Worm (Caenorhabditis elegans) whole organism, late embryonic: ENCODE results near the gene Y73C8C.4.

Experiments used
- ceh-2 ChIP-seq: sonication (generic microtip); optimal IDR thresholded peaks from 2 replicates; lab custom pipeline; 2016; ENCODE audit warnings: missing genotype, missing genetic modification characterization, missing compliant biosample characterization
- ceh-9 ChIP-seq: sonication (generic microtip); optimal IDR thresholded peaks from 2 replicates; lab custom pipeline; 2016; ENCODE audit warnings: mild to moderate bottlenecking, missing genetic modification characterization, inconsistent platforms, missing compliant biosample characterization
- che-1 ChIP-seq: sonication (generic microtip); optimal IDR thresholded peaks from 2 replicates; lab custom pipeline; 2016; ENCODE audit warnings: mild to moderate bottlenecking, missing genetic modification characterization, missing compliant biosample characterization
- dmd-4 ChIP-seq: sonication (generic microtip); optimal IDR thresholded peaks from 2 replicates; lab custom pipeline; 2016; ENCODE audit warnings: borderline replicate concordance, missing genetic modification characterization, missing compliant biosample characterization
- elt-2 ChIP-seq: sonication (generic microtip); optimal IDR thresholded peaks from 2 replicates; lab custom pipeline; 2016; ENCODE audit warnings: missing genetic modification reagents, missing genetic modification characterization, missing compliant biosample characterization
- madf-2 ChIP-seq: sonication (generic microtip); optimal IDR thresholded peaks from 2 replicates; lab custom pipeline; 2017; ENCODE audit warnings: missing genetic modification characterization, missing compliant biosample characterization
- npax-4 ChIP-seq: sonication (generic microtip); optimal IDR thresholded peaks from 2 replicates; lab custom pipeline; 2016; ENCODE audit warnings: missing genetic modification characterization, missing compliant biosample characterization
- pat-9 ChIP-seq: fragments of 200-800 bp; sonication (Bioruptor generic); optimal IDR thresholded peaks from 2 replicates; lab custom pipeline; 2018; ENCODE audit warnings: mild to moderate bottlenecking, missing genetic modification characterization, moderate library complexity, missing compliant biosample characterization
- pha-4 ChIP-seq: fragments of 150-350 bp; optimal IDR thresholded peaks from 2 replicates; lab custom pipeline; 2018; ENCODE audit warnings: missing biosample characterization, missing genetic modification reagents, missing genetic modification characterization
- sox-4 ChIP-seq: sonication (generic microtip); optimal IDR thresholded peaks from 2 replicates; lab custom pipeline; 2017; ENCODE audit warnings: mild to moderate bottlenecking, missing genetic modification characterization, inconsistent platforms, missing compliant biosample characterization
- tbx-2 ChIP-seq: sonication (generic microtip); optimal IDR thresholded peaks from 2 replicates; lab custom pipeline; 2016; ENCODE audit warnings: missing genetic modification characterization, missing compliant biosample characterization
- tbx-7 ChIP-seq: sonication (generic microtip); optimal IDR thresholded peaks from 2 replicates; lab custom pipeline; 2016; ENCODE audit warnings: missing genotype, missing genetic modification characterization, missing compliant biosample characterization
- unc-86 ChIP-seq: sonication (generic microtip); optimal IDR thresholded peaks from 2 replicates; lab custom pipeline; 2016; ENCODE audit warnings: missing genetic modification characterization, missing compliant biosample characterization

DNA sequence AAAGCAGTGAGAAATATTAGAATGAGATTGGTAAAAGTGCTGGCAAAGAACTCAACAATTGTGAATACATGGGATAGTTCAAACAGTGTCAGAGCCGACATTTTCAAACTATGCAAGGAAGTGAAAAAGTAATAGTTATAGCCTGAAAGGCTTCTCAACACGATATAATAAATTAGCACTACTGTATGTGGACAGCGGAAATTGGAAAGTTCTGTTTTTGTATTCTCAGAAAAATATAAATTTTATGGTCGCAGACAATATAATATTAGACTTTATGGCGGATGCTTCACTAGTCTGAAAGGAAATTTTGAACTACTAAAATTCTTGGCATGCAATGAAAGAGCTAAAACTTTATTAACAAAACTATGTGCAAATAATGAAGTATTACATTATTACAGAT, 3.9 kb upstream of the Y73C8C.4 start, which contains the start of gene str-69:
- TF ChIP-seq dmd-4, result no peak
- no peak for TF ChIP-seq pat-9 (tag; lab: Kevin White, UChicago)
- TF ChIP-seq tbx-2 (tag; lab: Kevin White, UChicago), result no peak
- no peak for TF ChIP-seq pha-4
- no peak for TF ChIP-seq elt-2 (tag; lab: Kevin White, UChicago)
- no peak for TF ChIP-seq tbx-7
- TF ChIP-seq madf-2 (tag; lab: Kevin White, UChicago), result no peak
- TF ChIP-seq che-1, result no peak
- TF ChIP-seq unc-86 (tag; lab: Kevin White, UChicago), result no peak
- TF ChIP-seq sox-4 (tag; lab: Kevin White, UChicago), result no peak
- no peak for TF ChIP-seq ceh-9 (tag; lab: Kevin White, UChicago)
- TF ChIP-seq ceh-2 (tag; lab: Kevin White, UChicago), result no peak
- TF ChIP-seq npax-4 (tag; lab: Kevin White, UChicago), result no peak
